Worm (Caenorhabditis elegans): ENCODE results near the gene fat-4.

ce11 chrIV:9850931-9851330, 51.7 kb downstream of the fat-4 start, which contains the start of gene ssp-10:
- no peak for TF ChIP-seq ces-1 (GFP tag; optimal IDR thresholded peaks at IDR 0.05)
- no peak for TF ChIP-seq tbx-8 (GFP tag; optimal IDR thresholded peaks at IDR 0.05)
- no peak for TF ChIP-seq mep-1 (tag; optimal IDR thresholded peaks at IDR 0.05)
- no peak for TF ChIP-seq elt-1 (tag; optimal IDR thresholded peaks at IDR 0.05; ENCODE audit: borderline replicate concordance, insufficient read depth)
- TF ChIP-seq snpc-4 (tag; optimal IDR thresholded peaks at IDR 0.05), result no peak
- TF ChIP-seq ztf-11 (tag; optimal IDR thresholded peaks at IDR 0.05), result no peak
- no peak for TF ChIP-seq blmp-1 (tag; optimal IDR thresholded peaks at IDR 0.05)
- no peak for TF ChIP-seq nhr-237 (tag; optimal IDR thresholded peaks at IDR 0.05)
- TF ChIP-seq nhr-76 (tag; optimal IDR thresholded peaks at IDR 0.05), result no peak
- no peak for TF ChIP-seq unc-39 (tag; optimal IDR thresholded peaks at IDR 0.05)
- TF ChIP-seq sem-2 (GFP tag; optimal IDR thresholded peaks at IDR 0.05), result no peak
- TF ChIP-seq nhr-28 (tag; optimal IDR thresholded peaks at IDR 0.05), result no peak
- no peak for TF ChIP-seq unc-62 (GFP tag; optimal IDR thresholded peaks at IDR 0.05)
